Fruit fly (Drosophila melanogaster): Measurements from ENCODE around the gene ScsbetaG.

ScsbetaG gene

DNA sequence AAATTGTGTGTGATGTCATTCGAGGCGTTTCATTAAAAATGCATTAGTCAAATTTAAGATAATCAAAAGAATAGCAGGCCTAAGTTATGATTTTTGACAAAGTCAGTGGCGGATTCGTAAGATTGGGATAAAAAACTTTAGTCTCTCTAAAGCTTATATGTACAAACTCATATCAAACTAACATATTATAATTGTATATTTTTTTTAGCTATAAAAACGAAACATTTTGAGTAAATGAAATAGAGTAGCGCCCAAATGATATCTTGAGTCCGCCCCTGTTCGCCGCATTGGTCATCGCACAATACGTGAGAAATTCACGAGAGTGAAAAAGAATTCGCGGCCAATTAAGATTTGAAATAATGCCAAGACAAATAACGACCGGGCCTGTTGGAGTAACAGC, 9.1 kb downstream of the ScsbetaG start (continued):
- peak; percentile 55 for TF ChIP-seq unpg (GFP tag; optimal IDR thresholded peaks at IDR 0.05)
- TF ChIP-seq CG10959 (GFP tag; IDR thresholded peaks at IDR 0.05), result no peak
- TF ChIP-seq esg (GFP tag; conservative IDR thresholded peaks at IDR 0.05), result peak; percentile 61
- no peak for TF ChIP-seq ftz-f1 (GFP tag; optimal IDR thresholded peaks at IDR 0.05)
- TF ChIP-seq CG4617 (GFP tag; optimal IDR thresholded peaks at IDR 0.05; ENCODE audit: borderline replicate concordance), result no peak
- no peak for TF ChIP-seq her (GFP tag; optimal IDR thresholded peaks at IDR 0.05)
- TF ChIP-seq CG34224 (GFP tag; IDR thresholded peaks at IDR 0.05; ENCODE audit: partially characterized antibody), result no peak
- peak; percentile 37 for TF ChIP-seq CG3281 (GFP tag; optimal IDR thresholded peaks at IDR 0.05)
- peak; percentile 82 for TF ChIP-seq al (GFP tag; IDR thresholded peaks at IDR 0.05)
- TF ChIP-seq CG11695 (GFP tag; IDR thresholded peaks at IDR 0.05), result peak; percentile 56; the same call in 1 of the 3 replicates
- peak; percentile 79 for TF ChIP-seq Med (GFP tag)
- TF ChIP-seq HHEX (GFP tag; optimal IDR thresholded peaks at IDR 0.05), result peak; percentile 51
- TF ChIP-seq CG3838 (GFP tag; optimal IDR thresholded peaks at IDR 0.05), result no peak
- TF ChIP-seq ems (GFP tag; optimal IDR thresholded peaks at IDR 0.05), result peak; percentile 46
- TF ChIP-seq CG31441 (GFP tag; IDR thresholded peaks at IDR 0.05), result peak; percentile 24; the same call in 1 of the 2 replicates
- TF ChIP-seq CG2199 (GFP tag; IDR thresholded peaks at IDR 0.05), result no peak
- peak; percentile 15 for TF ChIP-seq CG12219 (GFP tag; optimal IDR thresholded peaks at IDR 0.05)
- TF ChIP-seq aop (GFP tag; IDR thresholded peaks at IDR 0.05), result no peak
- no peak for TF ChIP-seq prd (optimal IDR thresholded peaks at IDR 0.05)
- TF ChIP-seq prd (GFP tag; IDR thresholded peaks at IDR 0.05), result peak; percentile 77
- peak; percentile 51 for TF ChIP-seq fd96Cb (tag; optimal IDR thresholded peaks at IDR 0.05)
- TF ChIP-seq CG11504 (tag; optimal IDR thresholded peaks at IDR 0.05), result peak; percentile 72
- no peak for TF ChIP-seq D (optimal IDR thresholded peaks at IDR 0.05)
- TF ChIP-seq D (GFP tag; optimal IDR thresholded peaks at IDR 0.05), result no peak
- no peak for TF ChIP-seq CG7271 (tag; optimal IDR thresholded peaks at IDR 0.05)
- TF ChIP-seq Sox100B (GFP tag; optimal IDR thresholded peaks at IDR 0.05), result peak; percentile 15
- 0 out of 2 replicates have a peak, but pooled peaks have one; percentile 12 for TF ChIP-seq wdn (GFP tag; IDR thresholded peaks at IDR 0.05)
- no peak for TF ChIP-seq CG9437 (GFP tag; optimal IDR thresholded peaks at IDR 0.05)
- peak; percentile 7 for TF ChIP-seq zfh2 (GFP tag; optimal IDR thresholded peaks at IDR 0.05)
- no peak for TF ChIP-seq abd-A (tag; optimal IDR thresholded peaks at IDR 0.05)
- peak; percentile 82 for TF ChIP-seq lmd (GFP tag; IDR thresholded peaks at IDR 0.05)
- no peak for TF ChIP-seq CG7928 (GFP tag; optimal IDR thresholded peaks at IDR 0.05)
- peak; percentile 28; the same call in 1 of the 2 replicates for TF ChIP-seq klu (GFP tag; IDR thresholded peaks at IDR 0.05)
- peak; percentile 54 for TF ChIP-seq CG10366 (GFP tag; IDR thresholded peaks at IDR 0.05)
- peak; percentile 20; the same call in 1 of the 2 replicates for TF ChIP-seq Ravus (GFP tag; IDR thresholded peaks at IDR 0.05)
- peak; percentile 25 for TF ChIP-seq CG6813 (GFP tag; optimal IDR thresholded peaks at IDR 0.05)
- no peak for TF ChIP-seq ewg (GFP tag; optimal IDR thresholded peaks at IDR 0.05)
- TF ChIP-seq CG10267 (tag; optimal IDR thresholded peaks at IDR 0.05), result peak; percentile 31
- TF ChIP-seq run (tag; optimal IDR thresholded peaks at IDR 0.05), result no peak
- TF ChIP-seq HLH3B (GFP tag; IDR thresholded peaks at IDR 0.05), result peak; percentile 72
- TF ChIP-seq gsb (GFP tag; IDR thresholded peaks at IDR 0.05), result peak; percentile 58
- peak; percentile 32 for TF ChIP-seq phol (tag; optimal IDR thresholded peaks at IDR 0.05)
- peak; percentile 65 for TF ChIP-seq ind (GFP tag; optimal IDR thresholded peaks at IDR 0.05)
- no peak for TF ChIP-seq CG16863 (GFP tag; optimal IDR thresholded peaks at IDR 0.05)
- no peak for TF ChIP-seq CG12104 (GFP tag; optimal IDR thresholded peaks at IDR 0.05)
- TF ChIP-seq CG9609 (GFP tag; optimal IDR thresholded peaks at IDR 0.05), result no peak
- TF ChIP-seq Aef1 (GFP tag; IDR thresholded peaks at IDR 0.05), result peak; percentile 79
- TF ChIP-seq Fer1 (GFP tag; optimal IDR thresholded peaks at IDR 0.05), result peak; percentile 37
- TF ChIP-seq Deaf1 (tag; optimal IDR thresholded peaks at IDR 0.05), result peak; percentile 13
- peak; percentile 40 for TF ChIP-seq CG8924 (tag; optimal IDR thresholded peaks at IDR 0.05)
- TF ChIP-seq Pdp1 (GFP tag; optimal IDR thresholded peaks at IDR 0.05), result peak in 1 of 2 experiments; percentile 3

Measured in whole organism, embryonic.